Worm (Caenorhabditis elegans) whole organism, late embryonic: ENCODE data around the gene C01C4.3.

ENCODE experiments used
- C38D4.7 ChIP-seq: fragments of 200-800 bp; sonication (Bioruptor generic); optimal IDR thresholded peaks from 2 replicates; lab custom pipeline; 2018; ENCODE audit warnings: mild to moderate bottlenecking, missing genetic modification characterization, moderate library complexity, missing compliant biosample characterization
- F13H6.1 ChIP-seq: sonication (generic microtip); optimal IDR thresholded peaks from 2 replicates; lab custom pipeline; 2016; ENCODE audit warnings: missing genetic modification characterization, missing compliant biosample characterization
- K02D7.2 ChIP-seq: sonication (generic microtip); optimal IDR thresholded peaks from 2 replicates; lab custom pipeline; 2017; ENCODE audit warnings: mild to moderate bottlenecking, missing genetic modification characterization, missing compliant biosample characterization
- ama-1 ChIP-seq: fragments of 150-350 bp; optimal IDR thresholded peaks from 2 replicates; lab custom pipeline; 2014
- ceh-45 ChIP-seq: fragments of 200-800 bp; sonication (Bioruptor generic); IDR thresholded peaks from 2 replicates; pipeline ENCODE4 v1.3.6; 2022; ENCODE audit warnings: missing genetic modification reagents, missing genetic modification characterization, missing compliant biosample characterization
- dve-1 ChIP-seq: sonication (generic microtip); optimal IDR thresholded peaks from 2 replicates; lab custom pipeline; 2017; ENCODE audit warnings: antibody characterized with exemption, mild to moderate bottlenecking, missing genetic modification characterization, missing compliant biosample characterization
- fkh-6 ChIP-seq: sonication (generic microtip); optimal IDR thresholded peaks from 2 replicates; lab custom pipeline; 2016; ENCODE audit warnings: missing genetic modification characterization, missing compliant biosample characterization
- hlh-8 ChIP-seq: sonication (generic microtip); optimal IDR thresholded peaks from 2 replicates; lab custom pipeline; 2016; ENCODE audit warnings: missing genotype, missing genetic modification characterization, missing compliant biosample characterization
- nhr-11 ChIP-seq: fragments of 150-350 bp; optimal IDR thresholded peaks from 2 replicates; lab custom pipeline; 2014; ENCODE audit warnings: missing biosample characterization, missing genetic modification characterization
- pha-4 ChIP-seq: fragments of 150-350 bp; optimal IDR thresholded peaks from 2 replicates; lab custom pipeline; 2018; ENCODE audit warnings: missing biosample characterization, missing genetic modification reagents, missing genetic modification characterization
- unc-55 ChIP-seq: sonication (generic microtip); optimal IDR thresholded peaks from 2 replicates; lab custom pipeline; 2017; ENCODE audit warnings: missing biosample characterization, missing genetic modification reagents, missing genetic modification characterization
- unc-86 ChIP-seq: sonication (generic microtip); optimal IDR thresholded peaks from 2 replicates; lab custom pipeline; 2016; ENCODE audit warnings: missing genetic modification characterization, missing compliant biosample characterization

DNA sequence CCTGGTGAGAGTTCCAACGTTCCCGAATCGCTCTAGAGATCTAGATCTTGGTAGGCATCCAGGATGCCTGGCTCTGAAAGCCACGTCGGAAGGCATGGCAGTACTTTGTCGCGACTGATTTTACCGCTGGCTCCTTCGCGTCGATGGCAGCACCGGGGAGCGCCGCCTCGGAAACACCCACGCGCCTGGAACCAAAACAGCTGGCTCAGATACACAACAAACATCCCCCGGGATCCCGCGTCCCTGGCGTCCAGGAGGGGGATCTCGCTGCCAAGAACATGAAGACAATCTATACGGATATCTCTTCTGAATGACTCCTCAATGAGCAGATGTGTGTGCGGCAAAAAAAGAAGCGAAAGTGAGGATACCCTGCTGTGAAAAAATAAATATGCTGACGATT lies 36.6 kb downstream of the C01C4.3 start:
- no peak for TF ChIP-seq nhr-11
- TF ChIP-seq fkh-6 (tag; lab: Kevin White, UChicago), result no peak
- TF ChIP-seq ceh-45 (GFP tag; lab: Robert Waterston, UW), result no peak
- no peak for TF ChIP-seq C38D4.7 (GFP tag; lab: Kevin White, UChicago)
- TF ChIP-seq unc-86 (tag; lab: Kevin White, UChicago), result no peak
- no peak for TF ChIP-seq hlh-8 (tag; lab: Kevin White, UChicago)
- TF ChIP-seq dve-1, result no peak
- no peak for TF ChIP-seq ama-1 (lab: Kevin White, UChicago)
- TF ChIP-seq F13H6.1 (tag; lab: Kevin White, UChicago), result no peak
- no peak for TF ChIP-seq unc-55 (GFP tag; lab: Kevin White, UChicago)
- TF ChIP-seq K02D7.2 (tag; lab: Kevin White, UChicago), result no peak
- TF ChIP-seq pha-4 (tag; lab: Kevin White, UChicago), result no peak
